Fruit fly (Drosophila melanogaster): ENCODE results near the gene Mcm6.

Gene Mcm6

DNA sequence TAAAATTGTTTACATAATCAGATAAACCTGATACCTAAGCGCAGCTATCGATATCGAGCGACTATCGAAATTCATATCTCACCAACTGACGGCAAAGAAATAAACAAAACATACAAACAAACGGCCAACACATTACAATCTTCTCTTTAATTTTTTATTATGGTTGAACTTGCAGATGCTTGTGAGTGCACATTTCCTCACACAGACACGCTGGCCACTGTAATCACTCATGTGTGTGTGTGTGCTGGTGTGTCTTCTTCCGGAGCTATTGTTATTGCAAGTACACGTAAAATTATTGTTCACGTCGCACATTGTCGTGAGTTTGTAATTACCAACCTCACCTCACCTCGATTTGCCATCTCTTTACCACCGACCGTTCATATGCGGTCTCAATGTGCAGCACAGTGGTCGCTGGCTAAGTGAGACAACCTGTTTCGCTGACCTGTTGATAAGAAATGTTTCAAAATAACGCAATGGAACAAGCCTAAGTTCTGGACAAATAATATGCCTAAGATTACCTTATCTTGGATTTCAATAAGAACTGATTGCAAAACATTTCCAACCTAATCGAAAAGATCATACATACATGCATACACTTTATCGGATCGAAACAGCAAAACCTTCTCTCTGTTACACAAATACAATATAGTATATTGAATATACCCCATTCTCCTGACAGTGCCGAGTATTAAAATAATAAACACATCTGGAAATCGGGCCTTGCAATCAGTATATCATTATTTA is 31.0 kb downstream of the Mcm6 start (continued):
- TF ChIP-seq row (GFP tag; IDR thresholded peaks at IDR 0.05) (peak; percentile 46; the same call in 2 of the 3 replicates), gem (tag; optimal IDR thresholded peaks at IDR 0.05) (peak; percentile 18), prd (optimal IDR thresholded peaks at IDR 0.05) (no peak), prd (GFP tag; IDR thresholded peaks at IDR 0.05) (peak; percentile 22; the same call in 1 of the 3 replicates), CG4424 (GFP tag; optimal IDR thresholded peaks at IDR 0.05) (peak; percentile 3), dm (GFP tag; optimal IDR thresholded peaks at IDR 0.05) (no peak), nmo (GFP tag; optimal IDR thresholded peaks at IDR 0.05) (peak; percentile 5), Six4 (GFP tag; optimal IDR thresholded peaks at IDR 0.05) (no peak), en (GFP tag; optimal IDR thresholded peaks at IDR 0.05) (no peak), cwo (GFP tag; optimal IDR thresholded peaks at IDR 0.05) (peak; percentile 8), Sox102F (GFP tag; optimal IDR thresholded peaks at IDR 0.05) (peak; percentile 13), BtbVII (GFP tag; optimal IDR thresholded peaks at IDR 0.05) (no peak), CG18619 (GFP tag; optimal IDR thresholded peaks at IDR 0.05) (peak; percentile 15), CG17361 (GFP tag; IDR thresholded peaks at IDR 0.05) (peak; percentile 62; the same call in 2 of the 3 replicates), CTCF (GFP tag; optimal IDR thresholded peaks at IDR 0.05) (no peak), CG18262 (tag; optimal IDR thresholded peaks at IDR 0.05) (peak; percentile 44), Pdp1 (GFP tag; optimal IDR thresholded peaks at IDR 0.05) (peak in 1 of 2 experiments; percentile 46), Antp (GFP tag; optimal IDR thresholded peaks at IDR 0.05) (no peak), eyg (GFP tag; optimal IDR thresholded peaks at IDR 0.05) (no peak), zf30C (GFP tag; optimal IDR thresholded peaks at IDR 0.05) (no peak), CG13894 (tag; optimal IDR thresholded peaks at IDR 0.05) (no peak), CG17829 (tag; optimal IDR thresholded peaks at IDR 0.05) (no peak), dati (GFP tag; IDR thresholded peaks at IDR 0.05) (no peak), Med (GFP tag) (peak; percentile 73), gcm2 (GFP tag; optimal IDR thresholded peaks at IDR 0.05) (no peak), CG7786 (GFP tag; optimal IDR thresholded peaks at IDR 0.05) (no peak), gce (GFP tag; IDR thresholded peaks at IDR 0.05) (no peak), phol (tag; optimal IDR thresholded peaks at IDR 0.05) (peak; percentile 19), Nf-YB (GFP tag; optimal IDR thresholded peaks at IDR 0.05) (no peak), toy (GFP tag; IDR thresholded peaks at IDR 0.05) (no peak), Dip3 (GFP tag; optimal IDR thresholded peaks at IDR 0.05) (no peak), CG13624 (GFP tag; optimal IDR thresholded peaks at IDR 0.05) (no peak), CG8944 (GFP tag; optimal IDR thresholded peaks at IDR 0.05) (no peak), CG8359 (GFP tag; optimal IDR thresholded peaks at IDR 0.05; ENCODE audit: borderline replicate concordance) (no peak), CG17359 (tag; optimal IDR thresholded peaks at IDR 0.05) (no peak), CG2712 (tag; optimal IDR thresholded peaks at IDR 0.05) (peak; percentile 19), emc (GFP tag; optimal IDR thresholded peaks at IDR 0.05) (no peak), slbo (GFP tag; IDR thresholded peaks at IDR 0.05) (peak; percentile 12; the same call in 1 of the 2 replicates), hth (optimal IDR thresholded peaks at IDR 0.05) (no peak), bsh (GFP tag; optimal IDR thresholded peaks at IDR 0.05) (peak in 1 of 2 experiments; percentile 11), Myb (GFP tag; optimal IDR thresholded peaks at IDR 0.05) (no peak), ranshi (GFP tag; IDR thresholded peaks at IDR 0.05) (no peak), CG9797 (GFP tag; optimal IDR thresholded peaks at IDR 0.05) (no peak), CG2678 (tag; optimal IDR thresholded peaks at IDR 0.05) (peak; percentile 51), CG31224 (GFP tag; IDR thresholded peaks at IDR 0.05) (no peak), CG6813 (GFP tag; optimal IDR thresholded peaks at IDR 0.05) (peak; percentile 1), CG12769 (tag; optimal IDR thresholded peaks at IDR 0.05) (no peak), z (GFP tag; IDR thresholded peaks at IDR 0.05) (no peak), Vsx1 (GFP tag; optimal IDR thresholded peaks at IDR 0.05) (no peak), zen2 (GFP tag; IDR thresholded peaks at IDR 0.05; ENCODE audit: partially characterized antibody) (no peak)
